Fruit fly (Drosophila melanogaster): ENCODE measurements around the gene Act5C.

Gene Act5C

dm6 chrX:5883394-5883793 is 17.3 kb upstream of the Act5C start (continued):
- TF ChIP-seq CG3281 (GFP tag; optimal IDR thresholded peaks at IDR 0.05), result no peak
- no peak for TF ChIP-seq cwo (GFP tag; optimal IDR thresholded peaks at IDR 0.05)
- no peak for TF ChIP-seq CG15073 (GFP tag; optimal IDR thresholded peaks at IDR 0.05)
- no peak for TF ChIP-seq CG2202 (tag; optimal IDR thresholded peaks at IDR 0.05)
- no peak for TF ChIP-seq CG30431 (GFP tag; optimal IDR thresholded peaks at IDR 0.05)
- TF ChIP-seq CG4282 (GFP tag; optimal IDR thresholded peaks at IDR 0.05), result no peak
- TF ChIP-seq HLH54F (GFP tag; optimal IDR thresholded peaks at IDR 0.05), result peak; percentile 8
- peak; percentile 10 to 15 for TF ChIP-seq Hr51 (GFP tag; optimal IDR thresholded peaks at IDR 0.05)
- peak; percentile 42 for TF ChIP-seq NfI (GFP tag; optimal IDR thresholded peaks at IDR 0.05)
- TF ChIP-seq fd96Cb (tag; optimal IDR thresholded peaks at IDR 0.05), result no peak
- TF ChIP-seq CG2116 (GFP tag; optimal IDR thresholded peaks at IDR 0.05), result peak; percentile 92
- no peak for TF ChIP-seq CG1024 (GFP tag; IDR thresholded peaks at IDR 0.05)
- no peak for TF ChIP-seq Gsc (GFP tag; IDR thresholded peaks at IDR 0.05)
- peak; percentile 52 for TF ChIP-seq sug (tag; optimal IDR thresholded peaks at IDR 0.05)
- no peak for TF ChIP-seq CG2889 (GFP tag; IDR thresholded peaks at IDR 0.05)
- TF ChIP-seq CG5245 (GFP tag; optimal IDR thresholded peaks at IDR 0.05), result peak; percentile 10
- TF ChIP-seq tio (GFP tag; optimal IDR thresholded peaks at IDR 0.05), result no peak
- no peak for TF ChIP-seq wek (GFP tag; optimal IDR thresholded peaks at IDR 0.05)
- no peak for TF ChIP-seq CG11695 (GFP tag; IDR thresholded peaks at IDR 0.05)
- TF ChIP-seq Hey (tag; optimal IDR thresholded peaks at IDR 0.05), result no peak
- no peak for TF ChIP-seq CG15011 (GFP tag; optimal IDR thresholded peaks at IDR 0.05)
- TF ChIP-seq salm (tag; optimal IDR thresholded peaks at IDR 0.05), result no peak
- TF ChIP-seq stc (GFP tag; IDR thresholded peaks at IDR 0.05), result no peak
- TF ChIP-seq onecut (GFP tag; IDR thresholded peaks at IDR 0.05), result peak; percentile 30; the same call in 1 of the 2 replicates
- TF ChIP-seq BtbVII (GFP tag; optimal IDR thresholded peaks at IDR 0.05), result no peak
- TF ChIP-seq trh (GFP tag; optimal IDR thresholded peaks at IDR 0.05), result no peak
- TF ChIP-seq Deaf1 (tag; optimal IDR thresholded peaks at IDR 0.05), result no peak
- TF ChIP-seq BEAF-32 (GFP tag; optimal IDR thresholded peaks at IDR 0.05), result peak; percentile 24
- TF ChIP-seq h (optimal IDR thresholded peaks at IDR 0.05), result no peak
- no peak for TF ChIP-seq CG7357 (GFP tag; IDR thresholded peaks at IDR 0.05)
- TF ChIP-seq CG18599 (GFP tag; optimal IDR thresholded peaks at IDR 0.05), result no peak
- peak; percentile 58 for TF ChIP-seq grau (tag; optimal IDR thresholded peaks at IDR 0.05)
- TF ChIP-seq slp2 (GFP tag; optimal IDR thresholded peaks at IDR 0.05), result no peak
- peak; percentile 17 for TF ChIP-seq jumu (GFP tag; optimal IDR thresholded peaks at IDR 0.05)
- no peak for TF ChIP-seq CG9437 (GFP tag; optimal IDR thresholded peaks at IDR 0.05)
- peak; percentile 48 for TF ChIP-seq CG17359 (tag; optimal IDR thresholded peaks at IDR 0.05)
- peak; percentile 50; the same call in 1 of the 3 replicates for TF ChIP-seq CG6791 (GFP tag; IDR thresholded peaks at IDR 0.05; ENCODE audit: partially characterized antibody)
- TF ChIP-seq fd64A (GFP tag; optimal IDR thresholded peaks at IDR 0.05), result no peak
- peak; percentile 50 for TF ChIP-seq CG2120 (GFP tag; optimal IDR thresholded peaks at IDR 0.05)
- no peak for TF ChIP-seq odd (GFP tag; optimal IDR thresholded peaks at IDR 0.05)
- TF ChIP-seq chn (GFP tag; optimal IDR thresholded peaks at IDR 0.05), result peak; percentile 9
- TF ChIP-seq CG9817 (tag; optimal IDR thresholded peaks at IDR 0.05), result peak; percentile 25
- TF ChIP-seq stwl (tag; optimal IDR thresholded peaks at IDR 0.05), result peak; percentile 61
- no peak for TF ChIP-seq CG11085 (GFP tag; IDR thresholded peaks at IDR 0.05)
- no peak for TF ChIP-seq ato (GFP tag; IDR thresholded peaks at IDR 0.05; ENCODE audit: partially characterized antibody)
- TF ChIP-seq vfl (GFP tag; optimal IDR thresholded peaks at IDR 0.05), result no peak
- TF ChIP-seq Hr78 (GFP tag; optimal IDR thresholded peaks at IDR 0.05), result no peak
- TF ChIP-seq Doc3 (GFP tag; IDR thresholded peaks at IDR 0.05; ENCODE audit: partially characterized antibody), result no peak
- TF ChIP-seq CG12769 (tag; optimal IDR thresholded peaks at IDR 0.05), result peak; percentile 46
- peak; percentile 38 for TF ChIP-seq Sry-δ (GFP tag; optimal IDR thresholded peaks at IDR 0.05)
- TF ChIP-seq tgo (GFP tag; IDR thresholded peaks at IDR 0.05), result no peak

Measured in whole organism, embryonic.